Fruit fly (Drosophila melanogaster): ENCODE results near the gene bip1.
A peak's percentile ranks its signal among the peaks of the same experiment; 100 is the strongest.

Gene bip1

dm6 chr3L:8028493-8029193, 29.9 kb downstream of the bip1 start:
- TF ChIP-seq B-H2 (GFP tag; optimal IDR thresholded peaks at IDR 0.05) (no peak), ap (GFP tag; IDR thresholded peaks at IDR 0.05) (no peak), odd (GFP tag; optimal IDR thresholded peaks at IDR 0.05) (no peak), Dfd (GFP tag; optimal IDR thresholded peaks at IDR 0.05) (no peak), bsh (GFP tag; optimal IDR thresholded peaks at IDR 0.05) (no peak), lbe (GFP tag; optimal IDR thresholded peaks at IDR 0.05) (no peak), zfh2 (GFP tag; optimal IDR thresholded peaks at IDR 0.05) (no peak), Drgx (GFP tag; IDR thresholded peaks at IDR 0.05) (no peak), CG8359 (GFP tag; optimal IDR thresholded peaks at IDR 0.05; ENCODE audit: borderline replicate concordance) (no peak), dmrt11E (tag; optimal IDR thresholded peaks at IDR 0.05) (no peak), CG32532 (GFP tag; IDR thresholded peaks at IDR 0.05) (peak; percentile 44; the same call in 1 of the 2 replicates), vnd (GFP tag; IDR thresholded peaks at IDR 0.05; ENCODE audit: partially characterized antibody) (peak; percentile 58; the same call in 1 of the 3 replicates), btn (GFP tag; optimal IDR thresholded peaks at IDR 0.05) (no peak), CG13775 (GFP tag; optimal IDR thresholded peaks at IDR 0.05) (no peak), CG6175 (GFP tag; IDR thresholded peaks at IDR 0.05) (no peak), CG32772 (GFP tag; IDR thresholded peaks at IDR 0.05) (no peak), CG5245 (GFP tag; optimal IDR thresholded peaks at IDR 0.05) (no peak), Spps (tag; optimal IDR thresholded peaks at IDR 0.05) (no peak), CG7963 (GFP tag; IDR thresholded peaks at IDR 0.05; ENCODE audit: partially characterized antibody) (peak; percentile 61; the same call in 2 of the 3 replicates), Xbp1 (GFP tag; optimal IDR thresholded peaks at IDR 0.05) (no peak), CG2202 (tag; optimal IDR thresholded peaks at IDR 0.05) (no peak), cad (GFP tag; optimal IDR thresholded peaks at IDR 0.05) (no peak), ham (GFP tag; IDR thresholded peaks at IDR 0.05) (no peak), CG6683 (GFP tag; optimal IDR thresholded peaks at IDR 0.05) (no peak), CG14667 (GFP tag; IDR thresholded peaks at IDR 0.05) (no peak), CG17361 (GFP tag; IDR thresholded peaks at IDR 0.05) (no peak), CG6791 (GFP tag; IDR thresholded peaks at IDR 0.05; ENCODE audit: partially characterized antibody) (peak; percentile 73), org-1 (GFP tag; optimal IDR thresholded peaks at IDR 0.05) (no peak), Sry-β (GFP tag; optimal IDR thresholded peaks at IDR 0.05) (no peak), vvl (GFP tag; IDR thresholded peaks at IDR 0.05) (peak; percentile 31; the same call in 1 of the 2 replicates), hb (GFP tag; IDR thresholded peaks at IDR 0.05; ENCODE audit: partially characterized antibody) (0 out of 3 replicates have a peak, but pooled peaks have one; percentile 38), Dp (GFP tag; optimal IDR thresholded peaks at IDR 0.05) (no peak), NC2α (GFP tag; optimal IDR thresholded peaks at IDR 0.05) (no peak), CG4617 (GFP tag; optimal IDR thresholded peaks at IDR 0.05; ENCODE audit: borderline replicate concordance) (no peak), ci (GFP tag; IDR thresholded peaks at IDR 0.05) (peak; percentile 55; the same call in 1 of the 3 replicates), br (optimal IDR thresholded peaks at IDR 0.05) (no peak), CG11723 (GFP tag; optimal IDR thresholded peaks at IDR 0.05) (no peak), CG15696 (tag; optimal IDR thresholded peaks at IDR 0.05) (no peak), wor (GFP tag; IDR thresholded peaks at IDR 0.05) (no peak), amos (GFP tag; IDR thresholded peaks at IDR 0.05; ENCODE audit: partially characterized antibody) (peak; percentile 28; the same call in 1 of the 2 replicates), CG12071 (GFP tag; optimal IDR thresholded peaks at IDR 0.05) (peak; percentile 5), CG9727 (GFP tag; optimal IDR thresholded peaks at IDR 0.05) (no peak), kay (GFP tag; optimal IDR thresholded peaks at IDR 0.05) (no peak), CG30020 (tag; optimal IDR thresholded peaks at IDR 0.05) (no peak), HLH4C (GFP tag; IDR thresholded peaks at IDR 0.05; ENCODE audit: partially characterized antibody) (peak; percentile 79), pros (GFP tag; optimal IDR thresholded peaks at IDR 0.05) (no peak), jigr1 (GFP tag; IDR thresholded peaks at IDR 0.05) (no peak), Bgb (GFP tag; IDR thresholded peaks at IDR 0.05; ENCODE audit: partially characterized antibody) (peak; percentile 77), pan (optimal IDR thresholded peaks at IDR 0.05) (no peak), pan (GFP tag; optimal IDR thresholded peaks at IDR 0.05 in 1 of 2, IDR thresholded peaks at IDR 0.05 in 1 of 2) (peak in 1 of 2 experiments; percentile 27)
